Worm (Caenorhabditis elegans): ENCODE data around the gene ZK1290.13.

DNA sequence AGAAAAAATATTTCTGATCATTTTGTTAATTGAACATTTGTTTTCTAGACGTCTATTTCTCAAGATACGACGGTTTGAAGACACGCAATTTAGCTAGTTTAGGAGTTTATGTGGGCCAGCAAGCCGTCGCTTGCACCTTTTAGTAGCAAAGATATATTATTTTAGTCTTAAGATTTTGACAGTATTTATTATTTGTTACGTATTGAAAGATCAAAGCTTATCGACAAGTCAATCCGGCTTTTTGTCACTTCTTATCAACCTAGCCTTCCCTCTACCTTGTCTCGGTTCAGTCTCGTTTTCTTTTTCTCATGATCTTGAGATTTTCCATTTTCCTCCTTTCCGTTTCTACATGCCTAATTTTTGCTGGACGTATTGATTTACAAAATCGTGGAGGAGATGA is 39.3 kb downstream of the ZK1290.13 start, which contains the start of gene F35D2.2:
- TF ChIP-seq sem-2 (GFP tag; optimal IDR thresholded peaks at IDR 0.05) (no peak), lin-13 (tag; optimal IDR thresholded peaks at IDR 0.05) (no peak), snpc-4 (tag; optimal IDR thresholded peaks at IDR 0.05) (no peak), unc-39 (tag; optimal IDR thresholded peaks at IDR 0.05) (no peak), hlh-1 (tag; optimal IDR thresholded peaks at IDR 0.05) (no peak), nhr-237 (tag; optimal IDR thresholded peaks at IDR 0.05) (no peak), elt-3 (tag; optimal IDR thresholded peaks at IDR 0.05) (no peak), ham-2 (GFP tag; optimal IDR thresholded peaks at IDR 0.05) (no peak), pha-4 (tag; optimal IDR thresholded peaks at IDR 0.05) (no peak), ztf-11 (tag; optimal IDR thresholded peaks at IDR 0.05) (no peak), nhr-12 (tag; optimal IDR thresholded peaks at IDR 0.05) (no peak), nhr-28 (tag; optimal IDR thresholded peaks at IDR 0.05) (no peak)

Data from whole organism, mixed stage, embryonic.